Worm (Caenorhabditis elegans): ENCODE results near the gene F32G8.3.
A peak's percentile ranks its signal among the peaks of the same experiment; 100 is the strongest.

Gene F32G8.3

ce11 chrV:10546749-10547148, 8.4 kb downstream of the F32G8.3 start, which contains the start of gene F25D1.5:
Gene F25D1.5 (minus strand): TSS chrV:10546783.
- TF ChIP-seq rcor-1 (GFP tag; IDR thresholded peaks at IDR 0.05) (no peak), lin-26 (GFP tag; IDR thresholded peaks at IDR 0.05) (no peak), akir-1 (GFP tag; optimal IDR thresholded peaks at IDR 0.05) (no peak)

ce11 chrV:10540024-10540423, 15.1 kb downstream of the F32G8.3 start, which contains the start of gene degt-1:
Gene degt-1 (plus strand): TSS chrV:10540324.
- no peak for TF ChIP-seq nfyb-1 (GFP tag; IDR thresholded peaks at IDR 0.05)
- TF ChIP-seq snpc-1.1 (tag; optimal IDR thresholded peaks at IDR 0.05; ENCODE audit: insufficient read depth): no peak

ce11 chrV:10539114-10539513, 16.0 kb downstream of the F32G8.3 start, which contains the start of gene F25D1.8:
Gene F25D1.8 (plus strand): TSS chrV:10539414.
- TF ChIP-seq F49E8.2 (tag; optimal IDR thresholded peaks at IDR 0.05; ENCODE audit: insufficient read depth): no peak
- no peak for TF ChIP-seq tbx-9 (tag; optimal IDR thresholded peaks at IDR 0.05; ENCODE audit: borderline replicate concordance)
- TF ChIP-seq lin-26 (GFP tag; IDR thresholded peaks at IDR 0.05): no peak
- TF ChIP-seq ceh-40 (GFP tag; IDR thresholded peaks at IDR 0.05): no peak
- TF ChIP-seq dpl-1 (GFP tag; optimal IDR thresholded peaks at IDR 0.05): no peak
- no peak for TF ChIP-seq ceh-79 (tag; optimal IDR thresholded peaks at IDR 0.05)
- TF ChIP-seq somi-1 (GFP tag; optimal IDR thresholded peaks at IDR 0.05): no peak
- no peak for TF ChIP-seq efl-1 (GFP tag; optimal IDR thresholded peaks at IDR 0.05)
- no peak for TF ChIP-seq chd-7 (tag; optimal IDR thresholded peaks at IDR 0.05)
- TF ChIP-seq Y53G8AR.9 (GFP tag; conservative IDR thresholded peaks at IDR 0.05): no peak
- TF ChIP-seq egl-18 (GFP tag; IDR thresholded peaks at IDR 0.05): no peak
- TF ChIP-seq ztf-3 (GFP tag; optimal IDR thresholded peaks at IDR 0.05): no peak
- no peak for TF ChIP-seq lin-54 (GFP tag; optimal IDR thresholded peaks at IDR 0.05)

- TF ChIP-seq bed-2 (GFP tag; IDR thresholded peaks at IDR 0.05) (no peak), egrh-3 (GFP tag; IDR thresholded peaks at IDR 0.05) (no peak), T07F8.4 (tag; optimal IDR thresholded peaks at IDR 0.05) (no peak), ztf-28 (GFP tag; IDR thresholded peaks at IDR 0.05) (no peak), F37B4.10 (GFP tag; IDR thresholded peaks at IDR 0.05) (no peak), lin-40 (tag; optimal IDR thresholded peaks at IDR 0.05) (peak; percentile 89), snpc-1.3 (tag; optimal IDR thresholded peaks at IDR 0.05; ENCODE audit: insufficient read depth) (no peak), nfyb-1 (GFP tag; IDR thresholded peaks at IDR 0.05) (peak; percentile 82), K11D2.4 (GFP tag; IDR thresholded peaks at IDR 0.05) (peak; percentile 71), ZK185.1 (tag; optimal IDR thresholded peaks at IDR 0.05; ENCODE audit: poor library complexity, severe bottlenecking) (peak; percentile 88), madf-6 (GFP tag; IDR thresholded peaks at IDR 0.05) (0 out of 2 replicates have a peak, but pooled peaks have one; percentile 52), sdz-38 (tag; optimal IDR thresholded peaks at IDR 0.05) (no peak), rec-8 (tag; optimal IDR thresholded peaks at IDR 0.05) (no peak), F23B12.7 (tag; optimal IDR thresholded peaks at IDR 0.05; ENCODE audit: insufficient read depth) (peak; percentile 51), efl-1 (GFP tag; optimal IDR thresholded peaks at IDR 0.05) (peak; percentile 63), xnd-1 (tag; optimal IDR thresholded peaks at IDR 0.05) (no peak), unc-130 (GFP tag; optimal IDR thresholded peaks at IDR 0.05) (no peak), let-526 (GFP tag; IDR thresholded peaks at IDR 0.05) (0 out of 2 replicates have a peak, but pooled peaks have one; percentile 65), ceh-58 (GFP tag; IDR thresholded peaks at IDR 0.05) (no peak), athp-1 (tag; optimal IDR thresholded peaks at IDR 0.05) (peak; percentile 23), hsf-1 (GFP tag; IDR thresholded peaks at IDR 0.05) (peak; percentile 56; the same call in 1 of the 2 replicates), K12H6.12 (tag; optimal IDR thresholded peaks at IDR 0.05) (peak; percentile 92), ztf-22 (GFP tag; optimal IDR thresholded peaks at IDR 0.05) (peak; percentile 3), lin-35 (GFP tag; optimal IDR thresholded peaks at IDR 0.05) (peak in 2 of 3 experiments; percentile 54 to 93), dpl-1 (GFP tag; optimal IDR thresholded peaks at IDR 0.05) (peak; percentile 69), cebp-2 (GFP tag; IDR thresholded peaks at IDR 0.05) (no peak), B0035.1 (tag; optimal IDR thresholded peaks at IDR 0.05) (no peak), lin-26 (GFP tag; IDR thresholded peaks at IDR 0.05) (peak; percentile 47; the same call in 1 of the 2 replicates), mcd-1 (GFP tag; IDR thresholded peaks at IDR 0.05) (peak; percentile 82)
Observed at ce11 chrV:10536808-10537207, 18.3 kb downstream of the F32G8.3 start.
